In genomic region chr2L:15247614-15248013, dm6 we compare ENCODE assay signal across 2 fruit fly cellular contexts.
TF ChIP-seq lines count a peak whose summit lies in the region.

ZnT35C (minus strand) TSS chr2L:15247714.

- TF ChIP-seq CTCF in whole organism, embryonic (GFP tag; optimal IDR thresholded peaks at IDR 0.05; lab: Kevin White, UChicago): no peak

TF ChIP-seq in whole organism, embryonic, 481 proteins besides CTCF, POLR2A, EP300 and RAD21:
- TF ChIP-seq CG2120 (GFP tag; optimal IDR thresholded peaks at IDR 0.05; lab: Kevin White, UChicago) (no peak), cad (GFP tag; optimal IDR thresholded peaks at IDR 0.05; lab: Kevin White, UChicago) (no peak), CG17361 (GFP tag; IDR thresholded peaks at IDR 0.05; lab: Robert Waterston, UW) (no peak), Awh (GFP tag; IDR thresholded peaks at IDR 0.05; lab: Robert Waterston, UW) (no peak), CG9932 (GFP tag; IDR thresholded peaks at IDR 0.05; lab: Robert Waterston, UW) (no peak), MTF-1 (GFP tag; optimal IDR thresholded peaks at IDR 0.05; lab: Kevin White, UChicago; ENCODE audit: borderline replicate concordance) (peak; percentile 66), gem (tag; optimal IDR thresholded peaks at IDR 0.05; lab: Kevin White, UChicago) (peak; percentile 10)

TF ChIP-seq in whole organism, pupa, 21 proteins besides CTCF, POLR2A, EP300 and RAD21:
- no peak for TF ChIP-seq Pif1A (GFP tag; optimal IDR thresholded peaks at IDR 0.05; lab: Kevin White, UChicago)
- TF ChIP-seq CG8159 (tag; optimal IDR thresholded peaks at IDR 0.05; lab: Kevin White, UChicago): peak; percentile 10
TF ChIP-seq in whole organism, pupa: peak in this region for 1.
